Fruit fly (Drosophila melanogaster): ENCODE results near the gene Srp72.

Srp72 gene

DNA sequence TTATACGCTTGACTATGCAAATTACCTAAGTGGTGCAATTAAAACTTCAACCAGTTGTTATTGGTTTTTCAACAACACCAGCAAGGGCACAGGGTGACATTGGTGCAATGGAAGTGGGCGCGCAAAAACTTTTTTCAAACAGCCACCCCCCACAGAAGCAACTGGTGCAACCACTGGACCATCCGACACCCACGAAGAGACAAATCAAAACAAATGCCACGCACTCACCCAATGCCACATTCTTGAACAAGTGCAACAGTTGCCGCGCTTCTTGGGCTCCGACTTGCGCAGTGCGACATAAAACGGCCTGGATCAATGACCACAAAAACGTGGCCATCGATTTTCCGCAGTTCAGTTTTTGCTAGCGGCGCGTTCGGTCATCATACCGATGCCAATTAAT lies 47.2 kb downstream of the Srp72 start:
- TF ChIP-seq vvl (GFP tag; IDR thresholded peaks at IDR 0.05) (peak; percentile 8; the same call in 1 of the 2 replicates), YL-1 (GFP tag; optimal IDR thresholded peaks at IDR 0.05) (peak; percentile 49), al (GFP tag; IDR thresholded peaks at IDR 0.05) (0 out of 2 replicates have a peak, but pooled peaks have one; percentile 7), CG32532 (GFP tag; IDR thresholded peaks at IDR 0.05) (peak; percentile 46; the same call in 1 of the 2 replicates), Med (GFP tag) (peak; percentile 71), CG2116 (GFP tag; optimal IDR thresholded peaks at IDR 0.05) (no peak), MESR4 (GFP tag; optimal IDR thresholded peaks at IDR 0.05) (peak; percentile 8), aop (GFP tag; IDR thresholded peaks at IDR 0.05) (no peak), CG15514 (GFP tag; optimal IDR thresholded peaks at IDR 0.05) (peak; percentile 30), zen (tag; optimal IDR thresholded peaks at IDR 0.05) (no peak), sim (GFP tag; IDR thresholded peaks at IDR 0.05) (no peak), unpg (GFP tag; optimal IDR thresholded peaks at IDR 0.05) (no peak), CG9609 (GFP tag; optimal IDR thresholded peaks at IDR 0.05) (no peak), seq (GFP tag; IDR thresholded peaks at IDR 0.05) (peak; percentile 62), CG7963 (GFP tag; IDR thresholded peaks at IDR 0.05; ENCODE audit: partially characterized antibody) (0 out of 3 replicates have a peak, but pooled peaks have one; percentile 37), Opbp (GFP tag; IDR thresholded peaks at IDR 0.05; ENCODE audit: partially characterized antibody) (0 out of 3 replicates have a peak, but pooled peaks have one; percentile 26), zfh1 (GFP tag; IDR thresholded peaks at IDR 0.05) (0 out of 3 replicates have a peak, but pooled peaks have one; percentile 18), CG6765 (GFP tag; optimal IDR thresholded peaks at IDR 0.05) (peak; percentile 13), Awh (GFP tag; IDR thresholded peaks at IDR 0.05) (0 out of 2 replicates have a peak, but pooled peaks have one; percentile 30), NC2α (GFP tag; optimal IDR thresholded peaks at IDR 0.05) (peak; percentile 16), otp (GFP tag; IDR thresholded peaks at IDR 0.05) (0 out of 3 replicates have a peak, but pooled peaks have one; percentile 41), chm (GFP tag; IDR thresholded peaks at IDR 0.05) (peak; percentile 46), stc (GFP tag; IDR thresholded peaks at IDR 0.05) (0 out of 2 replicates have a peak, but pooled peaks have one; percentile 27), CG12071 (GFP tag; optimal IDR thresholded peaks at IDR 0.05) (peak; percentile 15), insv (GFP tag; optimal IDR thresholded peaks at IDR 0.05) (no peak), onecut (GFP tag; IDR thresholded peaks at IDR 0.05) (peak; percentile 99), CG4360 (GFP tag; IDR thresholded peaks at IDR 0.05) (0 out of 2 replicates have a peak, but pooled peaks have one; percentile 9), ewg (GFP tag; optimal IDR thresholded peaks at IDR 0.05) (peak; percentile 93), CG14860 (GFP tag; IDR thresholded peaks at IDR 0.05; ENCODE audit: partially characterized antibody) (no peak), Dp (GFP tag; optimal IDR thresholded peaks at IDR 0.05) (peak; percentile 87), eyg (GFP tag; optimal IDR thresholded peaks at IDR 0.05) (peak; percentile 5), kah (GFP tag; optimal IDR thresholded peaks at IDR 0.05) (peak; percentile 34), E2f2 (GFP tag; IDR thresholded peaks at IDR 0.05) (peak; percentile 93), ci (GFP tag; IDR thresholded peaks at IDR 0.05) (peak; percentile 58; the same call in 1 of the 3 replicates), MBD-R2 (GFP tag; IDR thresholded peaks at IDR 0.05) (peak; percentile 41; the same call in 1 of the 2 replicates), E2f1 (GFP tag; IDR thresholded peaks at IDR 0.05) (peak; percentile 28; the same call in 1 of the 2 replicates), CG6254 (GFP tag; optimal IDR thresholded peaks at IDR 0.05) (peak; percentile 100), Ada2b (GFP tag; IDR thresholded peaks at IDR 0.05) (no peak), scrt (GFP tag; optimal IDR thresholded peaks at IDR 0.05) (peak; percentile 100), CG34422 (GFP tag; IDR thresholded peaks at IDR 0.05) (peak; percentile 65; the same call in 1 of the 3 replicates), nerfin-1 (tag; optimal IDR thresholded peaks at IDR 0.05) (peak; percentile 90)
